Worm (Caenorhabditis elegans) whole organism, L3 larva: Measurements from ENCODE around the gene T27E4.5.

ENCODE experiments used
- R02D3.7 ChIP-seq: fragments of 150-350 bp; optimal IDR thresholded peaks from 2 replicates; lab custom pipeline; 2014; ENCODE audit warnings: missing biosample characterization, missing genetic modification characterization
- ZK546.5 ChIP-seq: sonication (generic microtip); optimal IDR thresholded peaks from 2 replicates; lab custom pipeline; 2017; ENCODE audit warnings: missing biosample characterization, missing genetic modification characterization
- aly-2 ChIP-seq: fragments of 150-350 bp; optimal IDR thresholded peaks from 2 replicates; lab custom pipeline; 2014; ENCODE audit warnings: missing biosample characterization, missing genetic modification characterization
- ama-1 ChIP-seq: fragments of 150-350 bp; optimal IDR thresholded peaks from 2 replicates; lab custom pipeline; 2018
- ceh-28 ChIP-seq: fragments of 150-350 bp; optimal IDR thresholded peaks from 2 replicates; lab custom pipeline; 2014; ENCODE audit warnings: missing biosample characterization, missing genetic modification reagents, missing genetic modification characterization
- ceh-9 ChIP-seq: sonication (generic microtip); optimal IDR thresholded peaks from 2 replicates; lab custom pipeline; 2018; ENCODE audit warnings: missing biosample characterization, missing genetic modification characterization
- daf-12 ChIP-seq: fragments of 150-350 bp; optimal IDR thresholded peaks from 2 replicates; lab custom pipeline; 2014; ENCODE audit warnings: missing biosample characterization, missing genetic modification reagents, missing genetic modification characterization
- egl-5 ChIP-seq: fragments of 150-350 bp; optimal IDR thresholded peaks from 2 replicates; lab custom pipeline; 2017; ENCODE audit warnings: missing biosample characterization, missing genetic modification reagents, missing genetic modification characterization, inconsistent platforms
- elt-1 ChIP-seq: fragments of 150-350 bp; optimal IDR thresholded peaks from 2 replicates; lab custom pipeline; 2014; ENCODE audit warnings: missing biosample characterization, missing genetic modification characterization
- elt-2 ChIP-seq: sonication (generic microtip); optimal IDR thresholded peaks from 2 replicates; lab custom pipeline; 2016; ENCODE audit warnings: missing genetic modification reagents, mild to moderate bottlenecking, missing genetic modification characterization, missing compliant biosample characterization
- elt-3 ChIP-seq, 3 experiments: fragments of 150-350 bp in 1 of 3; sonication (generic microtip) in 2 of 3; optimal IDR thresholded peaks; 2 replicates in 2 of 3; 4 replicates in 1 of 3; lab custom pipeline; 2014 to 2017; ENCODE audit warnings: missing biosample characterization in 3 of 3, missing genetic modification characterization in 3 of 3
- eor-1 ChIP-seq, 2 experiments: fragments of 150-350 bp; optimal IDR thresholded peaks; 2 replicates each; lab custom pipeline; 2014 to 2018; ENCODE audit warnings: missing biosample characterization in 2 of 2, missing genetic modification characterization in 2 of 2
- fkh-10 ChIP-seq: sonication (generic microtip); optimal IDR thresholded peaks from 2 replicates; lab custom pipeline; 2017; ENCODE audit warnings: missing biosample characterization, missing genetic modification reagents, missing genetic modification characterization
- fkh-2 ChIP-seq: fragments of 150-350 bp; optimal IDR thresholded peaks from 2 replicates; lab custom pipeline; 2014; ENCODE audit warnings: missing biosample characterization, missing genetic modification reagents, missing genetic modification characterization
- hmg-11 ChIP-seq: sonication (generic microtip); optimal IDR thresholded peaks from 2 replicates; lab custom pipeline; 2016; ENCODE audit warnings: missing genetic modification characterization, missing compliant biosample characterization
- jun-1 ChIP-seq: fragments of 150-350 bp; optimal IDR thresholded peaks from 2 replicates; lab custom pipeline; 2014; ENCODE audit warnings: missing biosample characterization, missing genetic modification reagents, missing genetic modification characterization
- lin-15B ChIP-seq: fragments of 150-350 bp; optimal IDR thresholded peaks from 2 replicates; lab custom pipeline; 2014; ENCODE audit warnings: missing biosample characterization, missing genetic modification characterization
- lin-39 ChIP-seq: fragments of 150-350 bp; optimal IDR thresholded peaks from 2 replicates; lab custom pipeline; 2018; ENCODE audit warnings: missing biosample characterization, missing genetic modification reagents, missing genetic modification characterization
- lsy-12 ChIP-seq: sonication (generic microtip); optimal IDR thresholded peaks from 2 replicates; lab custom pipeline; 2016; ENCODE audit warnings: mild to moderate bottlenecking, missing genetic modification characterization, missing compliant biosample characterization
- nfya-1 ChIP-seq: sonication (generic microtip); optimal IDR thresholded peaks from 2 replicates; lab custom pipeline; 2017; ENCODE audit warnings: missing genetic modification characterization, mild to moderate bottlenecking, missing compliant biosample characterization, antibody characterized with exemption, moderate library complexity; ENCODE audit not compliant: insufficient read depth
- nhr-12 ChIP-seq: fragments of 150-350 bp; optimal IDR thresholded peaks from 2 replicates; lab custom pipeline; 2014; ENCODE audit warnings: missing biosample characterization, missing genetic modification characterization
- nhr-23 ChIP-seq: fragments of 150-350 bp; optimal IDR thresholded peaks from 2 replicates; lab custom pipeline; 2014; ENCODE audit warnings: missing biosample characterization, missing genetic modification reagents, missing genetic modification characterization
- nhr-237 ChIP-seq: fragments of 150-350 bp; optimal IDR thresholded peaks from 2 replicates; lab custom pipeline; 2014; ENCODE audit warnings: missing biosample characterization, missing genetic modification characterization
- nhr-28 ChIP-seq: fragments of 150-350 bp; optimal IDR thresholded peaks from 2 replicates; lab custom pipeline; 2014; ENCODE audit warnings: missing biosample characterization, missing genetic modification characterization
- nhr-43 ChIP-seq: sonication (generic microtip); optimal IDR thresholded peaks from 2 replicates; lab custom pipeline; 2016; ENCODE audit warnings: mild to moderate bottlenecking, missing genetic modification characterization, missing compliant biosample characterization; ENCODE audit not compliant: poor library complexity, severe bottlenecking
- nhr-67 ChIP-seq: fragments of 150-350 bp; optimal IDR thresholded peaks from 2 replicates; lab custom pipeline; 2014; ENCODE audit warnings: missing biosample characterization, missing genetic modification characterization
- nhr-76 ChIP-seq: fragments of 150-350 bp; sonication (generic microtip); optimal IDR thresholded peaks from 5 replicates; lab custom pipeline; 2014; ENCODE audit warnings: missing biosample characterization, missing genetic modification characterization
- nhr-77 ChIP-seq: fragments of 150-350 bp; optimal IDR thresholded peaks from 2 replicates; lab custom pipeline; 2014; ENCODE audit warnings: missing biosample characterization, missing genetic modification characterization
- pha-4 ChIP-seq: fragments of 150-350 bp; optimal IDR thresholded peaks from 2 replicates; lab custom pipeline; 2014; ENCODE audit warnings: missing biosample characterization, missing genetic modification reagents, missing genetic modification characterization
- pqm-1 ChIP-seq: fragments of 150-350 bp; optimal IDR thresholded peaks from 2 replicates; lab custom pipeline; 2017; ENCODE audit warnings: missing biosample characterization, missing genetic modification characterization, inconsistent platforms
- unc-39 ChIP-seq: sonication (generic microtip); optimal IDR thresholded peaks from 4 replicates; lab custom pipeline; 2017; ENCODE audit warnings: missing biosample characterization, missing genetic modification characterization
- ztf-11 ChIP-seq: fragments of 150-350 bp; optimal IDR thresholded peaks from 2 replicates; lab custom pipeline; 2014; ENCODE audit warnings: missing biosample characterization, missing genetic modification characterization
- ztf-4 ChIP-seq: fragments of 150-350 bp; optimal IDR thresholded peaks from 2 replicates; lab custom pipeline; 2014; ENCODE audit warnings: missing biosample characterization, missing genetic modification characterization

T27E4.5 gene

DNA sequence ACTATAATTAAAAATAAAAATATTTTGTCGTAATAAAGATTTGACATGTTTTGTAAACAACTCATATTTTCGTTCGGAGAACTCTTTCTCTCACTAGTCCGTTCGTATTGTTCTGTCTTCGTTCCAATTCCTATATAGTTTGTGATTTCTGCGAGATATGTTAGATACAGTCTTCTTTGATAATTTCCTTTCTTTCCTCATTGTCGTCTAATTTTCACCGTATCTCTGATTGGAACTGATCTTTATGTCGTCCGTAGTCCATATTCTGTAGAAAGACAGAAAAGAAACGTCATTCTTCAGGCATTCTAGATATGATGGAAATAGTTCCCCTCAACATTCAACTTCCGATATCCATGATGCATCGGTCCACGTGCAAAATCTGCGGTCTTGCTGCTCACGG lies 24.7 kb downstream of the T27E4.5 start, which contains the start of gene nhr-30:
nhr-30 (plus strand) TSS at position 301 of the 400 bp plus-strand sequence.
- TF ChIP-seq hmg-11 (tag; lab: Kevin White, UChicago) (no peak), ztf-4 (tag; lab: Kevin White, UChicago) (no peak), ceh-28 (tag; lab: Kevin White, UChicago) (no peak), fkh-2 (tag; lab: Kevin White, UChicago) (no peak), eor-1 (tag; optimal IDR thresholded peaks at IDR 0.05; lab: Kevin White, UChicago) (no peak), jun-1 (tag; lab: Kevin White, UChicago) (no peak), R02D3.7 (tag; lab: Kevin White, UChicago) (no peak), ceh-9 (tag; lab: Kevin White, UChicago) (no peak), ztf-11 (tag; lab: Kevin White, UChicago) (no peak), nhr-67 (tag; lab: Kevin White, UChicago) (no peak), nhr-28 (tag; lab: Kevin White, UChicago) (no peak), unc-39 (tag; lab: Kevin White, UChicago) (no peak), nhr-237 (tag; lab: Kevin White, UChicago) (no peak), nfya-1 (tag; lab: Kevin White, UChicago) (no peak), pha-4 (tag; lab: Kevin White, UChicago) (no peak)

- TF ChIP-seq ZK546.5 (no peak), elt-1 (tag; lab: Kevin White, UChicago) (no peak), ceh-9 (tag; lab: Kevin White, UChicago) (no peak), jun-1 (tag; lab: Kevin White, UChicago) (no peak), pha-4 (tag; lab: Kevin White, UChicago) (no peak), eor-1 (tag; optimal IDR thresholded peaks at IDR 0.05; lab: Kevin White, UChicago) (no peak), lsy-12 (tag; lab: Kevin White, UChicago) (no peak), nhr-237 (tag; lab: Kevin White, UChicago) (no peak), ceh-28 (tag; lab: Kevin White, UChicago) (no peak), egl-5 (tag; lab: Kevin White, UChicago) (no peak), pqm-1 (tag; lab: Kevin White, UChicago) (no peak), nhr-28 (tag; lab: Kevin White, UChicago) (no peak), lin-15B (tag; lab: Kevin White, UChicago) (no peak), lin-39 (tag; lab: Kevin White, UChicago) (no peak)
Measured at ce11 chrV:9041030-9041429, 28.6 kb downstream of the T27E4.5 start, which contains the start of gene cyp-33B1. Gene cyp-33B1 (plus strand): TSS chrV:9041330.

DNA sequence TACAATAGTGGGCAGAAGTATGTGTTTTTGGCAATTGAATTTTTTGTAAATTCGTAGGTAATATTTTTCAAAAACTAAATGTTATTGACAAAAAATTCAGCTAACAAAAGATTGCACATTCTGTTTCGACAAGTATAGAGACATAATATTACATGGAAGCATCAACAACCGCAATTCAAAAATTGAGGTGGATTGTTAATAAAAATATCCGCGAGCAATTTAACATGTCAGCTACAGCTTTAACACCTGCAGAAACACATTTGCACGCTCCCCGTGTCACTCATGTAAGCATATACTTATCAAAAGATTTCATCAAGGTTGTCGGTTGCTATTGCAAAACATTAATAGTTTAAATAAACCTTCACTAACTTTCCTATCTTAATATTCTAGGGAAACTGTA lies 33.9 kb downstream of the T27E4.5 start, which contains the start of gene srsx-34:
srsx-34 (plus strand) TSS at position 301 of the 400 bp plus-strand sequence.
- TF ChIP-seq nhr-28 (tag; lab: Kevin White, UChicago) (no peak), lin-15B (tag; lab: Kevin White, UChicago) (no peak), ztf-11 (tag; lab: Kevin White, UChicago) (no peak), jun-1 (tag; lab: Kevin White, UChicago) (no peak), lin-39 (tag; lab: Kevin White, UChicago) (no peak), ztf-4 (tag; lab: Kevin White, UChicago) (no peak), unc-39 (tag; lab: Kevin White, UChicago) (no peak)

DNA sequence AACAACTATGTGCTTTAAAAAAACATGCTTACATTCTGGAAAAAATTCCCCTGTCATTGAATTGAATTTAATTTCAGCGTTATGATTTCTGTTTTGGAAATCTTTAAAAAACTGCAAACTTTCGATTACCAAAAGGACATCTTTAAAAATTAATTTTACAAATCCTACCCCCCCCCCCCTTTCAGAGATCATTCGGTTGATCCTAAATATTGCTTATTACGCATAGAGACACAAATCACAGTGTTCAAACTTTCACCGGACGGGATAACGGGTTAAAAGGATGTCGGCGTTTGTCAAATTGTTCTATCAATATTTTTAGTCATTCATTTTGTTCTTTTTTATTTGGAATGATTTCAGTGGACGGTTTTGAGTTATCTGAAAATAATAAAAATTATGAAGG lies 36.3 kb downstream of the T27E4.5 start, which contains the start of gene C25E10.4:
C25E10.4 (plus strand) TSS at position 301 of the 400 bp plus-strand sequence.
- TF ChIP-seq nhr-237 (tag; lab: Kevin White, UChicago) (no peak), hmg-11 (tag; lab: Kevin White, UChicago) (no peak), ceh-28 (tag; lab: Kevin White, UChicago) (no peak), daf-12 (tag; lab: Kevin White, UChicago) (no peak), fkh-2 (tag; lab: Kevin White, UChicago) (no peak), pha-4 (tag; lab: Kevin White, UChicago) (no peak), nhr-76 (tag; lab: Kevin White, UChicago) (no peak), ama-1 (no peak), ceh-9 (tag; lab: Kevin White, UChicago) (no peak), eor-1 (tag; optimal IDR thresholded peaks at IDR 0.05; lab: Kevin White, UChicago) (no peak), elt-3 (tag; optimal IDR thresholded peaks at IDR 0.05; lab: Kevin White, UChicago) (no peak), fkh-10 (no peak), elt-2 (tag; lab: Kevin White, UChicago) (no peak), nhr-77 (tag; lab: Kevin White, UChicago) (no peak), nhr-43 (no peak), nhr-23 (tag; lab: Kevin White, UChicago) (no peak), nhr-12 (tag; lab: Kevin White, UChicago) (no peak), aly-2 (tag; lab: Kevin White, UChicago) (no peak)
